Worm (Caenorhabditis elegans) whole organism, L4 larva: ENCODE measurements around the gene AH10.2.
A peak's percentile ranks its signal among the peaks of the same experiment; 100 is the strongest.
"Not testable (repeated sequence)": the region's sequence is repeated elsewhere in the genome, so short reads cannot be mapped to it uniquely, and the experiment has no call there.

Experiments
- ceh-20 ChIP-seq: fragments of 200-800 bp; sonication (Bioruptor generic); IDR thresholded peaks from 2 replicates; pipeline ENCODE4 v1.3.6; 2022; ENCODE audit warnings: missing genetic modification reagents, missing genetic modification characterization, missing compliant biosample characterization
- dmd-6 ChIP-seq: fragments of 200-800 bp; sonication (Bioruptor generic); IDR thresholded peaks from 2 replicates; pipeline ENCODE4 v1.3.6; 2022; ENCODE audit warnings: missing genetic modification reagents, missing genetic modification characterization, missing compliant biosample characterization
- dmd-9 ChIP-seq: fragments of 200-800 bp; sonication (Bioruptor generic); IDR thresholded peaks from 2 replicates; pipeline ENCODE4 v1.3.6; 2022; ENCODE audit warnings: missing genetic modification reagents, missing genetic modification characterization, missing compliant biosample characterization
- lin-38 ChIP-seq: fragments of 200-800 bp; sonication (Bioruptor generic); IDR thresholded peaks from 2 replicates; pipeline ENCODE4 v1.3.6; 2022; ENCODE audit warnings: missing genetic modification reagents, missing genetic modification characterization, missing compliant biosample characterization
- mxl-2 ChIP-seq: fragments of 200-800 bp; sonication (Bioruptor generic); conservative IDR thresholded peaks from 2 replicates; pipeline ENCODE4 v1.3.6; 2022; ENCODE audit warnings: missing genetic modification reagents, missing genetic modification characterization, missing compliant biosample characterization
- php-3 ChIP-seq: fragments of 200-800 bp; sonication (Bioruptor generic); IDR thresholded peaks from 2 replicates; pipeline ENCODE4 v1.3.6; 2022; ENCODE audit warnings: missing genetic modification reagents, missing genetic modification characterization, missing compliant biosample characterization
- rbr-2 ChIP-seq: sonication (generic microtip); optimal IDR thresholded peaks from 2 replicates; lab custom pipeline; 2016; ENCODE audit warnings: missing genotype, missing genetic modification characterization, missing compliant biosample characterization
- set-16 ChIP-seq: fragments of 200-800 bp; sonication (Bioruptor generic); IDR thresholded peaks from 2 replicates; pipeline ENCODE4 v1.3.6; 2022; ENCODE audit warnings: missing genetic modification reagents, missing genetic modification characterization, missing compliant biosample characterization

The AH10.2 gene

DNA sequence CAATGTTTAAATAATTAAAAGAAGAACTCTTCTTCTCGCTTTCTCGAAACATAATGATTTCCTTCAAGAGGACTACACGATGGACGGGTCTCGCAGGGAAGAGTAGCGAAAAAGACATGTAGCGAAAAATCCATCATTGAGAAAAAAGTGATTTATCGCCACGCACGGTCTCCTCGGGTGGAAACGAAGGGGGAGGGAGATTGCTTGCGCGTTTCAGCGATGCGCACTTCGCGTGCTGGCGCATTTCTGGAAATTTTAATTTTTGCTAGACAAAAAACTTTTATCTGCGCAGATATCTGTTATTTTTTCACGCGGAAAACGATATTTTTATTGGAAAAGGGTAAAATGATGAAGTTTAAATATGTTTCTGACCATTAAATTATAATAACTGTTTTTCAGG lies 47.2 kb downstream of the AH10.2 start:
- TF ChIP-seq mxl-2 (GFP tag; lab: Robert Waterston, UW) (0 out of 2 replicates have a peak, but pooled peaks have one; percentile 11), ceh-20 (GFP tag; lab: Robert Waterston, UW) (peak; percentile 56; the same call in 1 of the 2 replicates), php-3 (GFP tag; lab: Robert Waterston, UW) (peak; percentile 57; the same call in 1 of the 2 replicates), lin-38 (GFP tag; lab: Robert Waterston, UW) (peak; percentile 69), dmd-6 (GFP tag; lab: Robert Waterston, UW) (peak; percentile 49), set-16 (peak; percentile 20; the same call in 1 of the 2 replicates)

- not testable (repeated sequence) for TF ChIP-seq set-16, dmd-9, rbr-2
Measured at ce11 chrV:14205214-14205613, 48.6 kb downstream of the AH10.2 start, which contains the start of gene T16A9.3. T16A9.3 (plus strand) TSS chrV:14205514.
